Worm (Caenorhabditis elegans) whole organism, late embryonic: ENCODE measurements around the gene C34C12.7.
A peak's percentile ranks its signal among the peaks of the same experiment; 100 is the strongest.

Source experiments
- ama-1 ChIP-seq: fragments of 150-350 bp; optimal IDR thresholded peaks from 2 replicates; lab custom pipeline; 2014
- ceh-34 ChIP-seq: sonication (generic microtip); optimal IDR thresholded peaks from 2 replicates; lab custom pipeline; 2016; ENCODE audit warnings: mild to moderate bottlenecking, missing genetic modification characterization, missing compliant biosample characterization
- ceh-45 ChIP-seq: fragments of 200-800 bp; sonication (Bioruptor generic); IDR thresholded peaks from 2 replicates; pipeline ENCODE4 v1.3.6; 2022; ENCODE audit warnings: missing genetic modification reagents, missing genetic modification characterization, missing compliant biosample characterization
- che-1 ChIP-seq: sonication (generic microtip); optimal IDR thresholded peaks from 2 replicates; lab custom pipeline; 2016; ENCODE audit warnings: mild to moderate bottlenecking, missing genetic modification characterization, missing compliant biosample characterization
- dve-1 ChIP-seq: sonication (generic microtip); optimal IDR thresholded peaks from 2 replicates; lab custom pipeline; 2017; ENCODE audit warnings: antibody characterized with exemption, mild to moderate bottlenecking, missing genetic modification characterization, missing compliant biosample characterization
- hlh-15 ChIP-seq: sonication (generic microtip); optimal IDR thresholded peaks from 2 replicates; lab custom pipeline; 2016; ENCODE audit warnings: missing genetic modification characterization, missing compliant biosample characterization
- lim-6 ChIP-seq: sonication (generic microtip); optimal IDR thresholded peaks from 2 replicates; lab custom pipeline; 2016; ENCODE audit warnings: missing genetic modification characterization, missing compliant biosample characterization
- nfya-1 ChIP-seq: sonication (generic microtip); optimal IDR thresholded peaks from 2 replicates; lab custom pipeline; 2017; ENCODE audit warnings: missing genetic modification characterization, mild to moderate bottlenecking, missing compliant biosample characterization, antibody characterized with exemption, moderate library complexity
- nhr-11 ChIP-seq: fragments of 150-350 bp; optimal IDR thresholded peaks from 2 replicates; lab custom pipeline; 2014; ENCODE audit warnings: missing biosample characterization, missing genetic modification characterization
- pat-9 ChIP-seq: fragments of 200-800 bp; sonication (Bioruptor generic); optimal IDR thresholded peaks from 2 replicates; lab custom pipeline; 2018; ENCODE audit warnings: mild to moderate bottlenecking, missing genetic modification characterization, moderate library complexity, missing compliant biosample characterization
- pha-4 ChIP-seq: fragments of 150-350 bp; optimal IDR thresholded peaks from 2 replicates; lab custom pipeline; 2018; ENCODE audit warnings: missing biosample characterization, missing genetic modification reagents, missing genetic modification characterization
- ref-2 ChIP-seq: sonication (generic microtip); optimal IDR thresholded peaks from 2 replicates; lab custom pipeline; 2016; ENCODE audit warnings: missing genetic modification characterization, missing compliant biosample characterization
- tbx-7 ChIP-seq: sonication (generic microtip); optimal IDR thresholded peaks from 2 replicates; lab custom pipeline; 2016; ENCODE audit warnings: missing genotype, missing genetic modification characterization, missing compliant biosample characterization
- unc-86 ChIP-seq: sonication (generic microtip); optimal IDR thresholded peaks from 2 replicates; lab custom pipeline; 2016; ENCODE audit warnings: missing genetic modification characterization, missing compliant biosample characterization

DNA sequence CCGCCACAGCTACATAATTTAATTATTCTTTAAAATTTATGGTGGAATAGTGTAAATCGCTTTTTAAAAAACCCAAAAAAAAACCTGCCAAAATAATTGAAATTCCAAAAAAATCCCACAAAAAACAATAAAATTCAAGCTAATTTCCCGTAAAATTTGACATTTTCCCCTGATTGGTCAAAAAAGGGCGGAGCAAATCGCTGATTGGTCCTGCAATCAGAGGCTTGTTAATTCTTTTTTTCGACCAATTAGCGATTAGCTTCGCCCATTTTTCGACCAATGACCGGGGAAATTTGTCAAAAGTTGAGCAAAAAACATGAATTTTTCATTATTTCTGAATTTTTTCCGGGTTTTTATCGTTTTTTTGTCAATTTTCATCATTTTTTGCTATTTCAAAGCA lies 21.1 kb downstream of the C34C12.7 start:
- TF ChIP-seq ama-1 (lab: Kevin White, UChicago) (no peak), hlh-15 (tag; lab: Kevin White, UChicago) (no peak), dve-1 (tag; lab: Kevin White, UChicago) (no peak), tbx-7 (tag; lab: Kevin White, UChicago) (no peak), che-1 (tag; lab: Kevin White, UChicago) (no peak), lim-6 (no peak), unc-86 (tag; lab: Kevin White, UChicago) (no peak), pha-4 (tag; lab: Kevin White, UChicago) (no peak), nhr-11 (no peak), ref-2 (tag; lab: Kevin White, UChicago) (no peak), ceh-45 (GFP tag; lab: Robert Waterston, UW) (no peak), pat-9 (tag; lab: Kevin White, UChicago) (no peak), nfya-1 (tag; lab: Kevin White, UChicago) (peak; percentile 93), ceh-34 (tag; lab: Kevin White, UChicago) (no peak)
